ENCODE assay signal across 6 worm cellular contexts in the genomic region with DNA sequence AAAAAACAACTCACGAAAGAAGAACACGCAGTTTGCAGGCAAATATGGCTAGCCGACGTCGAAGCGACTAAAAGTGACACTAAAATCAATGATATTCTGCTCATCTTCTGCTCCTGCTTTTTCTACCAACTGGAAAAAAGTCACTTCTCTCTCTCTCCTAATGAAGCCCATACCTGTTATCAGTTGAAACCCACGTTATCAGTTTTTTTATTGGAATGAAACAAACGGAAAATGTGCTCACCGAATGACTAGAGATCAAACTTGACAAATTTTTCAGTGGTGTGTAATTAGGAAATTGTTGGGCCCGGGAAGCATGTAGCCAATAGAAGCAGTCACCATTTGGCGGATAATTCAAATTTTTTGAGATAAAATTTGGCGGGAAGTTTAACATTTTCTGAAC.
A peak's percentile ranks its signal among the peaks of the same experiment; 100 is the strongest.
TF ChIP-seq lines count a peak whose summit lies in the region.

TSS of gene C24B9.3 (minus strand) at position 171 of the 400 bp plus-strand sequence.

TF ChIP-seq in whole organism, L1 larva, 84 proteins besides CTCF, POLR2A, EP300 and RAD21:
- peak in 1 of 2 experiments; percentile 11 for TF ChIP-seq lin-35 (GFP tag; optimal IDR thresholded peaks at IDR 0.05; lab: Kevin White, UChicago)
- no peak for TF ChIP-seq unc-86 (tag; optimal IDR thresholded peaks at IDR 0.05; lab: Kevin White, UChicago)
- no peak for TF ChIP-seq sup-37 (GFP tag; optimal IDR thresholded peaks at IDR 0.05; lab: Kevin White, UChicago)
- TF ChIP-seq swsn-7 (tag; optimal IDR thresholded peaks at IDR 0.05; lab: Kevin White, UChicago), result no peak
- peak; percentile 63 for TF ChIP-seq elt-2 (tag; optimal IDR thresholded peaks at IDR 0.05; lab: Kevin White, UChicago)

TF ChIP-seq in whole organism, L2 larva, 48 proteins besides CTCF, POLR2A, EP300 and RAD21 (continues in another document):
- TF ChIP-seq sma-3 (GFP tag; optimal IDR thresholded peaks at IDR 0.05; lab: Kevin White, UChicago) (no peak), nhr-11 (tag; optimal IDR thresholded peaks at IDR 0.05; lab: Kevin White, UChicago) (no peak), ztf-4 (tag; optimal IDR thresholded peaks at IDR 0.05; lab: Kevin White, UChicago) (no peak), ama-1 (optimal IDR thresholded peaks at IDR 0.05; lab: Kevin White, UChicago) (no peak), ztf-11 (tag; optimal IDR thresholded peaks at IDR 0.05; lab: Kevin White, UChicago) (no peak), zag-1 (tag; optimal IDR thresholded peaks at IDR 0.05; lab: Kevin White, UChicago) (no peak), sem-4 (tag; optimal IDR thresholded peaks at IDR 0.05; lab: Kevin White, UChicago) (no peak), R02D3.7 (tag; optimal IDR thresholded peaks at IDR 0.05; lab: Kevin White, UChicago) (no peak), alr-1 (tag; optimal IDR thresholded peaks at IDR 0.05; lab: Kevin White, UChicago) (no peak), nhr-10 (tag; optimal IDR thresholded peaks at IDR 0.05; lab: Kevin White, UChicago) (no peak), nhr-23 (tag; optimal IDR thresholded peaks at IDR 0.05; lab: Kevin White, UChicago) (no peak), ceh-82 (tag; optimal IDR thresholded peaks at IDR 0.05; lab: Kevin White, UChicago) (no peak), mdl-1 (tag; optimal IDR thresholded peaks at IDR 0.05; lab: Kevin White, UChicago) (no peak), fos-1 (tag; optimal IDR thresholded peaks at IDR 0.05; lab: Kevin White, UChicago) (peak; percentile 69), unc-55 (GFP tag; optimal IDR thresholded peaks at IDR 0.05; lab: Kevin White, UChicago) (no peak), lin-13 (GFP tag; optimal IDR thresholded peaks at IDR 0.05; lab: Kevin White, UChicago) (no peak), nhr-25 (tag; optimal IDR thresholded peaks at IDR 0.05; lab: Kevin White, UChicago) (no peak), ztf-1 (GFP tag; conservative IDR thresholded peaks at IDR 0.05; lab: Robert Waterston, UW) (no peak)

TF ChIP-seq in whole organism, L3 larva, 47 proteins besides CTCF, POLR2A, EP300 and RAD21:
- TF ChIP-seq elt-2 (tag; optimal IDR thresholded peaks at IDR 0.05; lab: Kevin White, UChicago), result peak; percentile 86
- no peak for TF ChIP-seq snpc-4 (tag; optimal IDR thresholded peaks at IDR 0.05; lab: Kevin White, UChicago)
- no peak for TF ChIP-seq nhr-25 (tag; optimal IDR thresholded peaks at IDR 0.05; lab: Kevin White, UChicago)
- peak; percentile 14 for TF ChIP-seq nfya-1 (tag; optimal IDR thresholded peaks at IDR 0.05; lab: Kevin White, UChicago; ENCODE audit: insufficient read depth)
- peak; percentile 80 for TF ChIP-seq pqm-1 (tag; optimal IDR thresholded peaks at IDR 0.05; lab: Kevin White, UChicago)

TF ChIP-seq in whole organism, L4 larva, 104 proteins besides CTCF, POLR2A, EP300 and RAD21:
- no peak for TF ChIP-seq madf-5 (GFP tag; IDR thresholded peaks at IDR 0.05; lab: Robert Waterston, UW)
- TF ChIP-seq mxl-3 (GFP tag; optimal IDR thresholded peaks at IDR 0.05; lab: Kevin White, UChicago), result peak; percentile 26
- TF ChIP-seq Y105C5A.15 (GFP tag; IDR thresholded peaks at IDR 0.05; lab: Robert Waterston, UW), result no peak
- no peak for TF ChIP-seq unc-39 (tag; optimal IDR thresholded peaks at IDR 0.05; lab: Kevin White, UChicago)
- TF ChIP-seq zip-2 (tag; optimal IDR thresholded peaks at IDR 0.05; lab: Kevin White, UChicago), result no peak
- TF ChIP-seq nhr-28 (tag; optimal IDR thresholded peaks at IDR 0.05; lab: Kevin White, UChicago), result peak; percentile 57
- no peak for TF ChIP-seq duxl-1 (tag; optimal IDR thresholded peaks at IDR 0.05; lab: Kevin White, UChicago; ENCODE audit: poor library complexity)
- TF ChIP-seq mxl-2 (GFP tag; conservative IDR thresholded peaks at IDR 0.05; lab: Robert Waterston, UW), result no peak
- TF ChIP-seq dmd-6 (GFP tag; IDR thresholded peaks at IDR 0.05; lab: Robert Waterston, UW), result peak; percentile 74
- peak; percentile 71 for TF ChIP-seq pqm-1 (tag; optimal IDR thresholded peaks at IDR 0.05; lab: Kevin White, UChicago)
- TF ChIP-seq R02D3.7 (tag; optimal IDR thresholded peaks at IDR 0.05; lab: Kevin White, UChicago), result no peak
- TF ChIP-seq hlh-11 (tag; optimal IDR thresholded peaks at IDR 0.05; lab: Kevin White, UChicago), result peak; percentile 52
- peak; percentile 45 for TF ChIP-seq nhr-77 (tag; optimal IDR thresholded peaks at IDR 0.05; lab: Kevin White, UChicago)
- TF ChIP-seq daf-16 (GFP tag; optimal IDR thresholded peaks at IDR 0.05; lab: Kevin White, UChicago), result no peak
- peak; percentile 75 for TF ChIP-seq daf-16 (tag; optimal IDR thresholded peaks at IDR 0.05; lab: Kevin White, UChicago)

TF ChIP-seq in whole organism, late embryonic, 69 proteins besides CTCF, POLR2A, EP300 and RAD21:
- TF ChIP-seq unc-3 (GFP tag; conservative IDR thresholded peaks at IDR 0.05; lab: Robert Waterston, UW) (no peak), unc-3 (tag; optimal IDR thresholded peaks at IDR 0.05; lab: Kevin White, UChicago) (no peak), elt-2 (tag; optimal IDR thresholded peaks at IDR 0.05; lab: Kevin White, UChicago) (peak; percentile 29)
TF ChIP-seq in whole organism, late embryonic: peak in this region for 1.

TF ChIP-seq in whole organism, young adult, 124 proteins besides CTCF, POLR2A, EP300 and RAD21:
- TF ChIP-seq hsf-1 (GFP tag; IDR thresholded peaks at IDR 0.05; lab: Robert Waterston, UW) (no peak), nhr-80 (tag; optimal IDR thresholded peaks at IDR 0.05; lab: Kevin White, UChicago) (peak; percentile 79)
TF ChIP-seq in whole organism, young adult: peak in this region for 1.
